Worm (Caenorhabditis elegans): ENCODE results near the gene crt-1.

ce11 chrV:6112823-6113222 is 12.5 kb upstream of the crt-1 start, which contains the start of gene F17A9.5:
- no peak for TF ChIP-seq ama-1 (optimal IDR thresholded peaks at IDR 0.05)
- TF ChIP-seq aly-1 (tag; optimal IDR thresholded peaks at IDR 0.05), result no peak
- no peak for TF ChIP-seq flt-1 (GFP tag; IDR thresholded peaks at IDR 0.05)
- no peak for TF ChIP-seq hnd-1 (tag; optimal IDR thresholded peaks at IDR 0.05)
- no peak for TF ChIP-seq hmg-4 (GFP tag; optimal IDR thresholded peaks at IDR 0.05)

All from whole organism, early embryonic.